Fruit fly (Drosophila melanogaster) whole organism, embryonic: ENCODE results near the gene CG6791.
A peak's percentile ranks its signal among the peaks of the same experiment; 100 is the strongest.

Experiments
- Antp ChIP-seq: fragments of 200-800 bp; sonication (Bioruptor generic); optimal IDR thresholded peaks from 3 replicates; lab custom pipeline; 2016; ENCODE audit warnings: missing biosample characterization, missing genetic modification characterization
- Asciz ChIP-seq: fragments of 200-800 bp; sonication (Bioruptor generic); optimal IDR thresholded peaks from 2 replicates; lab custom pipeline; 2017; ENCODE audit warnings: missing biosample characterization, mild to moderate bottlenecking, missing genetic modification characterization, missing genetic modification reagents
- Bdp1 ChIP-seq: fragments of 200-800 bp; sonication (Bioruptor generic); optimal IDR thresholded peaks from 3 replicates; lab custom pipeline; 2016; ENCODE audit warnings: missing biosample characterization, missing genetic modification characterization
- CG10431 ChIP-seq: fragments of 200-800 bp; sonication (Bioruptor generic); optimal IDR thresholded peaks from 3 replicates; lab custom pipeline; 2018; ENCODE audit warnings: missing biosample characterization, mild to moderate bottlenecking, missing genetic modification characterization
- CG11398 ChIP-seq: fragments of 200-800 bp; sonication (Bioruptor generic); optimal IDR thresholded peaks from 2 replicates; lab custom pipeline; 2016; ENCODE audit warnings: missing biosample characterization, missing genetic modification characterization
- CG11456 ChIP-seq: fragments of 200-800 bp; sonication (Bioruptor generic); IDR thresholded peaks from 3 replicates; pipeline ENCODE4 v1.3.6; 2022; ENCODE audit warnings: missing biosample characterization, missing genetic modification characterization
- CG12155 ChIP-seq: fragments of 200-800 bp; sonication (Bioruptor generic); optimal IDR thresholded peaks from 3 replicates; lab custom pipeline; 2016; ENCODE audit warnings: missing biosample characterization, missing genetic modification characterization
- CG15601 ChIP-seq: fragments of 200-800 bp; sonication (Bioruptor generic); optimal IDR thresholded peaks from 3 replicates; lab custom pipeline; 2019; ENCODE audit warnings: missing biosample characterization, mild to moderate bottlenecking, missing genetic modification characterization, moderate library complexity
- CG18011 ChIP-seq: fragments of 200-800 bp; sonication (Bioruptor generic); optimal IDR thresholded peaks from 2 replicates; lab custom pipeline; 2017; ENCODE audit warnings: missing biosample characterization, missing genetic modification characterization, mild to moderate bottlenecking, moderate library complexity, missing genotype
- CG32532 ChIP-seq: fragments of 200-800 bp; sonication (Bioruptor generic); IDR thresholded peaks from 2 replicates; pipeline ENCODE4 v1.3.6; 2022; ENCODE audit warnings: missing biosample characterization, missing genetic modification characterization
- CG32767 ChIP-seq: fragments of 200-800 bp; sonication (Bioruptor generic); IDR thresholded peaks from 2 replicates; pipeline ENCODE4 v1.3.6; 2022; ENCODE audit warnings: missing biosample characterization, missing genetic modification characterization
- CG4328 ChIP-seq: fragments of 200-800 bp; sonication (Bioruptor generic); optimal IDR thresholded peaks from 3 replicates; lab custom pipeline; 2017; ENCODE audit warnings: missing biosample characterization, missing genetic modification reagents, missing genetic modification characterization
- CG43689 ChIP-seq: fragments of 200-800 bp; sonication (Bioruptor generic); IDR thresholded peaks from 2 replicates; pipeline ENCODE4 v1.3.6; 2022; ENCODE audit warnings: missing biosample characterization, missing genetic modification characterization
- CG6683 ChIP-seq: fragments of 200-800 bp; sonication (Bioruptor generic); optimal IDR thresholded peaks from 2 replicates; lab custom pipeline; 2017; ENCODE audit warnings: missing biosample characterization, mild to moderate bottlenecking, missing genetic modification characterization, missing genetic modification reagents
- CG9215 ChIP-seq: fragments of 200-800 bp; sonication (Bioruptor generic); IDR thresholded peaks from 2 replicates; pipeline ENCODE4 v1.3.6; 2022; ENCODE audit warnings: missing biosample characterization, missing genetic modification characterization
- CkIIα-i1 ChIP-seq: fragments of 200-800 bp; sonication (Bioruptor generic); IDR thresholded peaks from 2 replicates; pipeline ENCODE4 v1.3.6; 2022; ENCODE audit warnings: missing biosample characterization, missing genetic modification characterization
- Dip2 ChIP-seq: fragments of 200-800 bp; sonication (Bioruptor generic); IDR thresholded peaks from 2 replicates; pipeline ENCODE4 v1.3.6; 2022; ENCODE audit warnings: missing biosample characterization, missing genetic modification characterization
- Dp ChIP-seq: fragments of 200-800 bp; sonication (Bioruptor generic); optimal IDR thresholded peaks from 2 replicates; lab custom pipeline; 2018; ENCODE audit warnings: missing biosample characterization, mild to moderate bottlenecking, missing genetic modification characterization, moderate library complexity
- Eip74EF ChIP-seq, 2 experiments: fragments of 200-800 bp in 1 of 2; fragments of >200 bp in 1 of 2; sonication (Bioruptor generic) in 1 of 2; optimal IDR thresholded peaks; 2 replicates each; lab custom pipeline; 2017 to 2019; ENCODE audit warnings: missing biosample characterization in 2 of 2, missing genetic modification characterization in 2 of 2, mild to moderate bottlenecking in 1 of 2, moderate library complexity in 1 of 2
- Fer3 ChIP-seq: fragments of 200-800 bp; sonication (Bioruptor generic); optimal IDR thresholded peaks from 2 replicates; lab custom pipeline; 2018; ENCODE audit warnings: missing biosample characterization, mild to moderate bottlenecking, missing genetic modification characterization, moderate library complexity
- Hand ChIP-seq: fragments of 200-800 bp; sonication (Bioruptor generic); optimal IDR thresholded peaks from 2 replicates; lab custom pipeline; 2017; ENCODE audit warnings: mild to moderate bottlenecking, missing biosample characterization, missing genetic modification reagents, missing genetic modification characterization
- HmgD ChIP-seq: fragments of 200-800 bp; sonication (Bioruptor generic); optimal IDR thresholded peaks from 3 replicates; lab custom pipeline; 2016; ENCODE audit warnings: missing biosample characterization, missing genetic modification characterization
- HmgZ ChIP-seq: fragments of 200-800 bp; sonication (Bioruptor generic); optimal IDR thresholded peaks from 2 replicates; lab custom pipeline; 2018; ENCODE audit warnings: missing biosample characterization, mild to moderate bottlenecking, missing genetic modification characterization
- Hr3 ChIP-seq: fragments of 200-800 bp; sonication (Bioruptor generic); optimal IDR thresholded peaks from 3 replicates; lab custom pipeline; 2016; ENCODE audit warnings: missing biosample characterization, missing genetic modification characterization
- Lhr ChIP-seq: fragments of 200-800 bp; sonication (Bioruptor generic); optimal IDR thresholded peaks from 3 replicates; lab custom pipeline; 2017; ENCODE audit warnings: mild to moderate bottlenecking, missing biosample characterization, missing genetic modification reagents, missing genetic modification characterization
- NK7.1 ChIP-seq: fragments of 200-800 bp; sonication (Bioruptor generic); optimal IDR thresholded peaks from 3 replicates; lab custom pipeline; 2016; ENCODE audit warnings: missing biosample characterization, missing genetic modification characterization
- Nf-YB ChIP-seq: fragments of 200-800 bp; sonication (Bioruptor generic); optimal IDR thresholded peaks from 3 replicates; lab custom pipeline; 2019; ENCODE audit warnings: missing biosample characterization, mild to moderate bottlenecking, missing genetic modification characterization, moderate library complexity
- Opbp ChIP-seq: fragments of 200-800 bp; sonication (Bioruptor generic); IDR thresholded peaks from 3 replicates; pipeline ENCODE4 v1.3.6; 2022; ENCODE audit warnings: missing biosample characterization, missing genetic modification characterization; ENCODE audit not compliant: partially characterized antibody
- YL-1 ChIP-seq: fragments of 200-800 bp; sonication (Bioruptor generic); optimal IDR thresholded peaks from 3 replicates; lab custom pipeline; 2017; ENCODE audit warnings: missing biosample characterization, mild to moderate bottlenecking, missing genetic modification characterization
- ash1 ChIP-seq: fragments of 200-800 bp; sonication (Bioruptor generic); optimal IDR thresholded peaks from 2 replicates; lab custom pipeline; 2018; ENCODE audit warnings: missing biosample characterization, mild to moderate bottlenecking, missing genetic modification characterization
- az2 ChIP-seq: fragments of 200-800 bp; sonication (Bioruptor generic); optimal IDR thresholded peaks from 3 replicates; lab custom pipeline; 2016; ENCODE audit warnings: missing biosample characterization, missing genetic modification characterization
- bowl ChIP-seq: fragments of 200-800 bp; sonication (Bioruptor generic); IDR thresholded peaks from 2 replicates; pipeline ENCODE4 v1.3.6; 2022; ENCODE audit warnings: missing biosample characterization, missing genetic modification characterization
- cas ChIP-seq: fragments of 200-800 bp; sonication (Bioruptor generic); IDR thresholded peaks from 2 replicates; pipeline ENCODE4 v1.3.6; 2022; ENCODE audit warnings: missing biosample characterization, missing genetic modification characterization
- chinmo ChIP-seq: fragments of 200-800 bp; sonication (Bioruptor generic); IDR thresholded peaks from 4 replicates; pipeline ENCODE4 v1.3.6; 2022; ENCODE audit warnings: missing biosample characterization, missing genetic modification characterization; ENCODE audit not compliant: partially characterized antibody
- chn ChIP-seq: fragments of 200-800 bp; sonication (Bioruptor generic); optimal IDR thresholded peaks from 2 replicates; lab custom pipeline; 2016; ENCODE audit warnings: missing biosample characterization, missing genetic modification characterization
- dati ChIP-seq: fragments of 200-800 bp; sonication (Bioruptor generic); IDR thresholded peaks from 2 replicates; pipeline ENCODE4 v1.3.6; 2022; ENCODE audit warnings: missing biosample characterization, missing genetic modification characterization
- fru ChIP-seq: fragments of >200 bp; optimal IDR thresholded peaks from 2 replicates; lab custom pipeline; 2017
- gsb ChIP-seq: fragments of 200-800 bp; sonication (Bioruptor generic); IDR thresholded peaks from 2 replicates; pipeline ENCODE4 v1.3.6; 2022; ENCODE audit warnings: missing biosample characterization, missing genetic modification characterization
- inv ChIP-seq: fragments of 200-800 bp; sonication (Bioruptor generic); IDR thresholded peaks from 2 replicates; pipeline ENCODE4 v1.3.6; 2022; ENCODE audit warnings: missing biosample characterization, missing genetic modification characterization; ENCODE audit not compliant: partially characterized antibody
- lmd ChIP-seq: fragments of 200-800 bp; sonication (Bioruptor generic); IDR thresholded peaks from 2 replicates; pipeline ENCODE4 v1.3.6; 2022; ENCODE audit warnings: missing biosample characterization, missing genetic modification characterization
- lov ChIP-seq, 2 experiments: fragments of 200-800 bp in 1 of 2; fragments of >200 bp in 1 of 2; sonication (Bioruptor generic) in 1 of 2; IDR thresholded peaks in 1 of 2; optimal IDR thresholded peaks in 1 of 2; 2 replicates in 1 of 2; 3 replicates in 1 of 2; pipeline versions ENCODE4 v1.3.6 to Lab custom; 2017 to 2022; ENCODE audit warnings: missing biosample characterization in 1 of 2, missing genetic modification characterization in 1 of 2
- maf-S ChIP-seq: fragments of 200-800 bp; sonication (Bioruptor generic); optimal IDR thresholded peaks from 2 replicates; lab custom pipeline; 2016; ENCODE audit warnings: missing biosample characterization, missing genetic modification characterization
- nerfin-1 ChIP-seq: fragments of 200-800 bp; sonication (Bioruptor generic); optimal IDR thresholded peaks from 3 replicates; lab custom pipeline; 2019; ENCODE audit warnings: missing biosample characterization, mild to moderate bottlenecking, missing genetic modification characterization, moderate library complexity
- row ChIP-seq: fragments of 200-800 bp; sonication (Bioruptor generic); IDR thresholded peaks from 3 replicates; pipeline ENCODE4 v1.3.6; 2022; ENCODE audit warnings: missing biosample characterization, missing genetic modification characterization
- sens ChIP-seq: fragments of 200-800 bp; sonication (Bioruptor generic); peaks from one replicate; lab custom pipeline; 2016; ENCODE audit warnings: missing biosample characterization, missing genetic modification characterization
- slou ChIP-seq: fragments of 200-800 bp; sonication (Bioruptor generic); optimal IDR thresholded peaks from 3 replicates; lab custom pipeline; 2016; ENCODE audit warnings: missing biosample characterization, missing genetic modification characterization
- tap ChIP-seq: fragments of 200-800 bp; optimal IDR thresholded peaks from 3 replicates; lab custom pipeline; 2019; ENCODE audit warnings: missing biosample characterization, mild to moderate bottlenecking, missing genetic modification characterization, moderate library complexity
- tgo ChIP-seq: fragments of 200-800 bp; sonication (Bioruptor generic); IDR thresholded peaks from 3 replicates; pipeline ENCODE4 v1.3.6; 2022; ENCODE audit warnings: missing biosample characterization, missing genetic modification characterization
- unpg ChIP-seq: fragments of 200-800 bp; sonication (Bioruptor generic); optimal IDR thresholded peaks from 3 replicates; lab custom pipeline; 2018; ENCODE audit warnings: missing biosample characterization, mild to moderate bottlenecking, missing genetic modification characterization, moderate library complexity
- vfl ChIP-seq: fragments of 200-800 bp; sonication (Bioruptor generic); optimal IDR thresholded peaks from 2 replicates; lab custom pipeline; 2016; ENCODE audit warnings: missing biosample characterization, missing genetic modification characterization

Gene CG6791

DNA sequence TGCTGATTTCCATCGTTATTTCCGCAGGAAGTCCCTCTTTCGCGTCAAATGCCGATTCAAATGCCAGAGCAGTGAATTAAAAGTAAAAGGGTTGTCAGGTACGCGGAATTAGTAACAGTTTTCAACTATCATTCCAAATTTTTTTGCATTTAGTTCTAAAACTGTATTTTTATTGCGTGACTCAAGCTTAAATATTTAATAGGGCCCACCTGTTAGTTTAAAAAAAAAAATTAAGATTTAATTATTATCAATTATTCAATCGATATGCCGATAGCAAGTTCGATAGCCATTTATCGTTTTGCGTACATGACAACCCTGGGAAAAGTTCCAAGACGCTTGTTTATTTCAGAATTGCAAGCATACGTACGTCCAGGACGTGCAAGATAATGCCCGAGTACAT lies 33.1 kb upstream of the CG6791 start, which contains the start of gene CG14711 (continued):
- TF ChIP-seq az2 (GFP tag; lab: Kevin White, UChicago) (peak; percentile 90), fru (no peak), CG9215 (GFP tag; lab: Robert Waterston, UW) (peak; percentile 66), Hr3 (GFP tag; lab: Kevin White, UChicago) (peak; percentile 89), HmgD (no peak), YL-1 (GFP tag; lab: Kevin White, UChicago) (peak; percentile 91), CG32767 (GFP tag; lab: Robert Waterston, UW) (peak; percentile 60; the same call in 1 of the 2 replicates), CG11398 (peak; percentile 35), CG18011 (GFP tag; lab: Kevin White, UChicago) (peak; percentile 73), inv (peak; percentile 69), CG4328 (peak; percentile 82), lmd (peak; percentile 80), tgo (GFP tag; lab: Robert Waterston, UW) (peak; percentile 82), HmgZ (tag; lab: Kevin White, UChicago) (peak; percentile 90), unpg (peak; percentile 89), tap (tag; lab: Kevin White, UChicago) (peak; percentile 78), chinmo (GFP tag; lab: Robert Waterston, UW) (0 out of 4 replicates have a peak, but pooled peaks have one; percentile 32), Antp (GFP tag; lab: Kevin White, UChicago) (peak; percentile 68), cas (GFP tag; lab: Robert Waterston, UW) (peak; percentile 73), CG11456 (GFP tag; lab: Robert Waterston, UW) (peak; percentile 85), Lhr (GFP tag; lab: Kevin White, UChicago) (peak; percentile 69), bowl (peak; percentile 74; the same call in 1 of the 2 replicates), CkIIα-i1 (GFP tag; lab: Robert Waterston, UW) (no peak), dati (GFP tag; lab: Robert Waterston, UW) (no peak; the same call in 1 of the 2 replicates), ash1 (no peak), slou (GFP tag; lab: Kevin White, UChicago) (peak; percentile 66), vfl (GFP tag; lab: Kevin White, UChicago) (peak; percentile 79), Dp (GFP tag; lab: Kevin White, UChicago) (peak; percentile 66), Opbp (GFP tag; lab: Robert Waterston, UW) (peak; percentile 59; the same call in 2 of the 3 replicates), Dip2 (no peak), Bdp1 (GFP tag; lab: Kevin White, UChicago) (peak; percentile 71), CG43689 (GFP tag; lab: Robert Waterston, UW) (peak; percentile 51), CG32532 (GFP tag; lab: Robert Waterston, UW) (peak; percentile 89), lov (optimal IDR thresholded peaks at IDR 0.05; lab: Kevin White, UChicago) (no peak), lov (GFP tag; IDR thresholded peaks at IDR 0.05; lab: Robert Waterston, UW) (peak; percentile 83; the same call in 2 of the 3 replicates), CG6683 (GFP tag; lab: Kevin White, UChicago) (peak; percentile 72), Hand (GFP tag; lab: Kevin White, UChicago) (peak; percentile 53), chn (GFP tag; lab: Kevin White, UChicago) (peak; percentile 80), Nf-YB (GFP tag; lab: Kevin White, UChicago) (peak; percentile 67), gsb (GFP tag; lab: Robert Waterston, UW) (0 out of 2 replicates have a peak, but pooled peaks have one; percentile 28), Eip74EF (GFP tag; optimal IDR thresholded peaks at IDR 0.05; lab: Kevin White, UChicago) (no peak), nerfin-1 (peak; percentile 92), CG12155 (GFP tag; lab: Kevin White, UChicago) (peak; percentile 85), maf-S (GFP tag; lab: Kevin White, UChicago) (peak; percentile 39), CG15601 (tag; lab: Kevin White, UChicago) (peak; percentile 87), CG10431 (peak; percentile 82), Asciz (GFP tag; lab: Kevin White, UChicago) (peak; percentile 73), NK7.1 (GFP tag; lab: Kevin White, UChicago) (no peak), row (GFP tag; lab: Robert Waterston, UW) (peak; percentile 96), Fer3 (tag; lab: Kevin White, UChicago) (peak; percentile 84), sens (GFP tag; lab: Kevin White, UChicago) (peak; percentile 97)
